Fruit fly (Drosophila melanogaster) whole organism, embryonic: ENCODE data around the gene Ror.

Source experiments
- Antp ChIP-seq: fragments of 200-800 bp; sonication (Bioruptor generic); optimal IDR thresholded peaks from 3 replicates; lab custom pipeline; 2016; ENCODE audit warnings: missing biosample characterization, missing genetic modification characterization
- CG1024 ChIP-seq: fragments of 200-800 bp; sonication (Bioruptor generic); IDR thresholded peaks from 2 replicates; pipeline ENCODE4 v1.3.6; 2022; ENCODE audit warnings: missing biosample characterization, missing genetic modification characterization
- CG12391 ChIP-seq: fragments of 200-800 bp; sonication (Bioruptor generic); optimal IDR thresholded peaks from 3 replicates; lab custom pipeline; 2018; ENCODE audit warnings: missing biosample characterization, mild to moderate bottlenecking, missing genetic modification characterization, moderate library complexity
- CG14710 ChIP-seq: fragments of 200-800 bp; sonication (Bioruptor generic); optimal IDR thresholded peaks from 3 replicates; lab custom pipeline; 2019; ENCODE audit warnings: missing biosample characterization, mild to moderate bottlenecking, missing genetic modification characterization, moderate library complexity
- CG14860 ChIP-seq: fragments of 200-800 bp; sonication (Bioruptor generic); IDR thresholded peaks from 3 replicates; pipeline ENCODE4 v1.3.6; 2022; ENCODE audit warnings: missing biosample characterization, missing genetic modification characterization; ENCODE audit not compliant: partially characterized antibody
- CG14965 ChIP-seq: fragments of 200-800 bp; sonication (Bioruptor generic); optimal IDR thresholded peaks from 2 replicates; lab custom pipeline; 2016; ENCODE audit warnings: missing biosample characterization, missing genetic modification characterization, borderline replicate concordance
- CG15269 ChIP-seq: fragments of 200-800 bp; sonication (Bioruptor generic); optimal IDR thresholded peaks from 2 replicates; lab custom pipeline; 2018; ENCODE audit warnings: missing biosample characterization, mild to moderate bottlenecking, missing genetic modification characterization, moderate library complexity
- CG1602 ChIP-seq: fragments of 200-800 bp; sonication (Bioruptor generic); optimal IDR thresholded peaks from 3 replicates; lab custom pipeline; 2016; ENCODE audit warnings: missing biosample characterization, missing genetic modification characterization
- CG17361 ChIP-seq: fragments of 200-800 bp; sonication (Bioruptor generic); IDR thresholded peaks from 3 replicates; pipeline ENCODE4 v1.3.6; 2022; ENCODE audit warnings: missing biosample characterization, missing genetic modification characterization
- CG18764 ChIP-seq: fragments of 200-800 bp; sonication (Bioruptor generic); optimal IDR thresholded peaks from 3 replicates; lab custom pipeline; 2016; ENCODE audit warnings: missing biosample characterization, missing genetic modification characterization
- CG31441 ChIP-seq: fragments of 200-800 bp; sonication (Bioruptor generic); IDR thresholded peaks from 2 replicates; pipeline ENCODE4 v1.3.6; 2022; ENCODE audit warnings: missing biosample characterization, missing genetic modification characterization
- CG3163 ChIP-seq: fragments of 200-800 bp; sonication (Bioruptor generic); optimal IDR thresholded peaks from 3 replicates; lab custom pipeline; 2016; ENCODE audit warnings: missing biosample characterization, missing genetic modification characterization
- CG32772 ChIP-seq: fragments of 200-800 bp; sonication (Bioruptor generic); IDR thresholded peaks from 2 replicates; pipeline ENCODE4 v1.3.6; 2022; ENCODE audit warnings: missing biosample characterization, missing genetic modification characterization
- CG6683 ChIP-seq: fragments of 200-800 bp; sonication (Bioruptor generic); optimal IDR thresholded peaks from 2 replicates; lab custom pipeline; 2017; ENCODE audit warnings: missing biosample characterization, mild to moderate bottlenecking, missing genetic modification characterization, missing genetic modification reagents
- CG7963 ChIP-seq: fragments of 200-800 bp; sonication (Bioruptor generic); IDR thresholded peaks from 3 replicates; pipeline ENCODE4 v1.3.6; 2022; ENCODE audit warnings: missing biosample characterization, missing genetic modification characterization; ENCODE audit not compliant: partially characterized antibody
- CG9437 ChIP-seq: fragments of 200-800 bp; sonication (Bioruptor generic); optimal IDR thresholded peaks from 2 replicates; lab custom pipeline; 2018; ENCODE audit warnings: missing biosample characterization, mild to moderate bottlenecking, missing genetic modification characterization
- CG9817 ChIP-seq: fragments of 200-800 bp; sonication (Bioruptor generic); optimal IDR thresholded peaks from 2 replicates; lab custom pipeline; 2018; ENCODE audit warnings: missing biosample characterization, mild to moderate bottlenecking, missing genetic modification characterization, moderate library complexity
- CG9932 ChIP-seq: fragments of 200-800 bp; sonication (Bioruptor generic); IDR thresholded peaks from 2 replicates; pipeline ENCODE4 v1.3.6; 2022; ENCODE audit warnings: missing biosample characterization, missing genetic modification characterization
- CkIIα-i1 ChIP-seq: fragments of 200-800 bp; sonication (Bioruptor generic); IDR thresholded peaks from 2 replicates; pipeline ENCODE4 v1.3.6; 2022; ENCODE audit warnings: missing biosample characterization, missing genetic modification characterization
- Dip3 ChIP-seq: fragments of 200-800 bp; sonication (Bioruptor generic); optimal IDR thresholded peaks from 3 replicates; lab custom pipeline; 2016; ENCODE audit warnings: missing biosample characterization, missing genetic modification characterization
- Elba2 ChIP-seq: fragments of 200-800 bp; sonication (Bioruptor generic); optimal IDR thresholded peaks from 3 replicates; lab custom pipeline; 2016; ENCODE audit warnings: missing biosample characterization, missing genetic modification characterization
- Lpt ChIP-seq: fragments of >200 bp; optimal IDR thresholded peaks from 2 replicates; lab custom pipeline; 2018; ENCODE audit warnings: missing biosample characterization, missing genetic modification characterization
- MTF-1 ChIP-seq: fragments of 200-800 bp; sonication (Bioruptor generic); optimal IDR thresholded peaks from 2 replicates; lab custom pipeline; 2018; ENCODE audit warnings: missing biosample characterization, mild to moderate bottlenecking, missing genetic modification characterization, borderline replicate concordance
- NC2α ChIP-seq: fragments of 200-800 bp; sonication (Bioruptor generic); optimal IDR thresholded peaks from 2 replicates; lab custom pipeline; 2016; ENCODE audit warnings: missing biosample characterization, missing genetic modification characterization
- Neu2 ChIP-seq: fragments of 200-800 bp; sonication (Bioruptor generic); optimal IDR thresholded peaks from 3 replicates; lab custom pipeline; 2016; ENCODE audit warnings: missing biosample characterization, missing genetic modification characterization, borderline replicate concordance
- Optix ChIP-seq: fragments of 200-800 bp; sonication (Bioruptor generic); IDR thresholded peaks from 3 replicates; pipeline ENCODE4 v1.3.6; 2022; ENCODE audit warnings: missing biosample characterization, missing genetic modification characterization
- Pdp1 ChIP-seq, 2 experiments: fragments of 200-800 bp; sonication (Bioruptor generic); optimal IDR thresholded peaks; 3 replicates each; lab custom pipeline; 2016; ENCODE audit warnings: missing biosample characterization in 2 of 2, missing genetic modification characterization in 2 of 2, mild to moderate bottlenecking in 1 of 2, moderate library complexity in 1 of 2
- Sin3A ChIP-seq: fragments of >200 bp; optimal IDR thresholded peaks from 2 replicates; lab custom pipeline; 2018
- Spps ChIP-seq: fragments of 200-800 bp; sonication (Bioruptor generic); optimal IDR thresholded peaks from 2 replicates; lab custom pipeline; 2018; ENCODE audit warnings: missing biosample characterization, mild to moderate bottlenecking, missing genetic modification characterization
- Xbp1 ChIP-seq: fragments of 200-800 bp; sonication (Bioruptor generic); optimal IDR thresholded peaks from 3 replicates; lab custom pipeline; 2016; ENCODE audit warnings: missing biosample characterization, mild to moderate bottlenecking, missing genetic modification characterization
- bcd ChIP-seq: fragments of 200-800 bp; sonication (Bioruptor generic); optimal IDR thresholded peaks from 2 replicates; lab custom pipeline; 2017; ENCODE audit warnings: missing biosample characterization, mild to moderate bottlenecking, missing genetic modification characterization
- bsh ChIP-seq, 2 experiments: fragments of 200-800 bp; sonication (Bioruptor generic); optimal IDR thresholded peaks; 2 replicates each; lab custom pipeline; 2017 to 2018; ENCODE audit warnings: mild to moderate bottlenecking in 2 of 2, missing biosample characterization in 2 of 2, missing genetic modification characterization in 2 of 2, moderate library complexity in 1 of 2
- fd102C ChIP-seq: fragments of 200-800 bp; sonication (Bioruptor generic); optimal IDR thresholded peaks from 2 replicates; lab custom pipeline; 2018; ENCODE audit warnings: missing biosample characterization, mild to moderate bottlenecking, missing genetic modification characterization, moderate library complexity
- mirr ChIP-seq: fragments of 200-800 bp; sonication (Bioruptor generic); optimal IDR thresholded peaks from 3 replicates; lab custom pipeline; 2018; ENCODE audit warnings: missing biosample characterization, mild to moderate bottlenecking, missing genetic modification characterization
- nom ChIP-seq: fragments of 200-800 bp; sonication (Bioruptor generic); optimal IDR thresholded peaks from 2 replicates; lab custom pipeline; 2017; ENCODE audit warnings: missing biosample characterization, missing genetic modification characterization, mild to moderate bottlenecking, moderate library complexity, missing genetic modification reagents
- p53 ChIP-seq: fragments of 200-800 bp; sonication (Bioruptor generic); optimal IDR thresholded peaks from 2 replicates; lab custom pipeline; 2016; ENCODE audit warnings: missing biosample characterization, missing genetic modification characterization
- pzg ChIP-seq: fragments of 200-800 bp; sonication (Bioruptor generic); optimal IDR thresholded peaks from 3 replicates; lab custom pipeline; 2018; ENCODE audit warnings: missing biosample characterization, mild to moderate bottlenecking, missing genetic modification characterization, moderate library complexity
- shn ChIP-seq: fragments of 200-800 bp; sonication (Bioruptor generic); optimal IDR thresholded peaks from 3 replicates; lab custom pipeline; 2016; ENCODE audit warnings: missing biosample characterization, missing genetic modification characterization
- so ChIP-seq: fragments of 200-800 bp; sonication (Bioruptor generic); IDR thresholded peaks from 3 replicates; pipeline ENCODE4 v1.3.6; 2022; ENCODE audit warnings: missing biosample characterization, missing genetic modification characterization
- ssp ChIP-seq: fragments of 200-800 bp; sonication (Bioruptor generic); IDR thresholded peaks from 2 replicates; pipeline ENCODE4 v1.3.6; 2022; ENCODE audit warnings: missing biosample characterization, missing genetic modification characterization
- tap ChIP-seq: fragments of 200-800 bp; optimal IDR thresholded peaks from 3 replicates; lab custom pipeline; 2019; ENCODE audit warnings: missing biosample characterization, mild to moderate bottlenecking, missing genetic modification characterization, moderate library complexity
- toy ChIP-seq: fragments of 200-800 bp; sonication (Bioruptor generic); IDR thresholded peaks from 2 replicates; pipeline ENCODE4 v1.3.6; 2022; ENCODE audit warnings: missing biosample characterization, missing genetic modification characterization
- wdn ChIP-seq: fragments of 200-800 bp; sonication (Bioruptor generic); IDR thresholded peaks from 2 replicates; pipeline ENCODE4 v1.3.6; 2022; ENCODE audit warnings: missing biosample characterization, missing genetic modification characterization

Ror gene

dm6 chr2L:10292066-10292560, 40.5 kb downstream of the Ror start, which contains the start of gene Ufd4 (continued):
- TF ChIP-seq CkIIα-i1 (GFP tag; lab: Robert Waterston, UW) = no peak
- peak; percentile 46 for TF ChIP-seq CG1602 (GFP tag; lab: Kevin White, UChicago)
- TF ChIP-seq CG14965 = no peak
- TF ChIP-seq toy (GFP tag; lab: Robert Waterston, UW) = no peak
- peak; percentile 50 for TF ChIP-seq CG18764 (GFP tag; lab: Kevin White, UChicago)
- TF ChIP-seq CG9817 = no peak
- no peak; the same call in 2 of the 3 replicates for TF ChIP-seq so
- no peak; the same call in 1 of the 2 replicates for TF ChIP-seq ssp (GFP tag; lab: Robert Waterston, UW)
- no peak for TF ChIP-seq CG32772 (GFP tag; lab: Robert Waterston, UW)
- TF ChIP-seq CG9437 = no peak
- TF ChIP-seq CG3163 = peak; percentile 34
- no peak for TF ChIP-seq Neu2 (GFP tag; lab: Kevin White, UChicago)
- peak; percentile 66 for TF ChIP-seq CG14710
- TF ChIP-seq CG1024 (GFP tag; lab: Robert Waterston, UW) = peak; percentile 80; the same call in 1 of the 2 replicates
- TF ChIP-seq Optix (GFP tag; lab: Robert Waterston, UW) = no peak
- TF ChIP-seq fd102C (GFP tag; lab: Kevin White, UChicago) = no peak
- TF ChIP-seq CG15269 = no peak
- no peak for TF ChIP-seq Antp
- no peak for TF ChIP-seq CG14860
- peak; percentile 45 to 80 for TF ChIP-seq Pdp1 (GFP tag; optimal IDR thresholded peaks at IDR 0.05; lab: Kevin White, UChicago)
- no peak for TF ChIP-seq MTF-1 (GFP tag; lab: Kevin White, UChicago)
- no peak for TF ChIP-seq Elba2 (GFP tag; lab: Kevin White, UChicago)
- TF ChIP-seq p53 (GFP tag; lab: Kevin White, UChicago) = no peak
- TF ChIP-seq Dip3 (GFP tag; lab: Kevin White, UChicago) = peak; percentile 55
- TF ChIP-seq Lpt = no peak
- TF ChIP-seq pzg (GFP tag; lab: Kevin White, UChicago) = peak; percentile 62
- peak; percentile 24 for TF ChIP-seq CG6683 (GFP tag; lab: Kevin White, UChicago)
- no peak for TF ChIP-seq Sin3A
- peak; percentile 76 for TF ChIP-seq Xbp1 (GFP tag; lab: Kevin White, UChicago)
- TF ChIP-seq CG9932 (GFP tag; lab: Robert Waterston, UW) = no peak
- TF ChIP-seq CG31441 (GFP tag; lab: Robert Waterston, UW) = no peak
- no peak for TF ChIP-seq bsh (GFP tag; optimal IDR thresholded peaks at IDR 0.05; lab: Kevin White, UChicago)
- 0 out of 2 replicates have a peak, but pooled peaks have one; percentile 41 for TF ChIP-seq wdn (GFP tag; lab: Robert Waterston, UW)
- peak; percentile 33 for TF ChIP-seq shn (GFP tag; lab: Kevin White, UChicago)
- TF ChIP-seq Spps (tag; lab: Kevin White, UChicago) = peak; percentile 43
- no peak for TF ChIP-seq CG7963 (GFP tag; lab: Robert Waterston, UW)
- no peak for TF ChIP-seq nom (GFP tag; lab: Kevin White, UChicago)
- no peak for TF ChIP-seq NC2α (GFP tag; lab: Kevin White, UChicago)
- TF ChIP-seq bcd (GFP tag; lab: Kevin White, UChicago) = no peak
- no peak for TF ChIP-seq CG17361 (GFP tag; lab: Robert Waterston, UW)
- no peak for TF ChIP-seq mirr (GFP tag; lab: Kevin White, UChicago)
- no peak for TF ChIP-seq tap (tag; lab: Kevin White, UChicago)
- TF ChIP-seq CG12391 (tag; lab: Kevin White, UChicago) = peak; percentile 82
- TF ChIP-seq, all 482 proteins: peak for 187
